Worm (Caenorhabditis elegans) whole organism, early embryonic: Measurements from ENCODE around the gene nhr-84.

ENCODE experiments used
- aly-1 ChIP-seq: sonication (generic microtip); optimal IDR thresholded peaks from 2 replicates; lab custom pipeline; 2016; ENCODE audit warnings: missing genetic modification characterization, missing compliant biosample characterization
- ama-1 ChIP-seq: fragments of 150-350 bp; optimal IDR thresholded peaks from 2 replicates; lab custom pipeline; 2014
- ets-7 ChIP-seq: sonication (generic microtip); optimal IDR thresholded peaks from 2 replicates; lab custom pipeline; 2016; ENCODE audit warnings: missing genotype, missing genetic modification characterization, missing compliant biosample characterization
- hmbx-1 ChIP-seq: sonication (generic microtip); optimal IDR thresholded peaks from 2 replicates; lab custom pipeline; 2016; ENCODE audit warnings: mild to moderate bottlenecking, missing genetic modification characterization, missing compliant biosample characterization
- hmg-4 ChIP-seq: fragments of 200-800 bp; sonication (Bioruptor generic); optimal IDR thresholded peaks from 2 replicates; lab custom pipeline; 2018; ENCODE audit warnings: mild to moderate bottlenecking, missing genetic modification characterization, missing compliant biosample characterization
- pes-1 ChIP-seq: fragments of 200-800 bp; sonication (Bioruptor generic); IDR thresholded peaks from 2 replicates; pipeline ENCODE4 v1.3.6; 2022; ENCODE audit warnings: missing genetic modification reagents, missing genetic modification characterization, missing compliant biosample characterization
- sea-1 ChIP-seq: fragments of 200-800 bp; sonication (Bioruptor generic); conservative IDR thresholded peaks from 2 replicates; pipeline ENCODE4 v1.3.6; 2022; ENCODE audit warnings: missing genetic modification characterization, missing compliant biosample characterization
- tbx-37 ChIP-seq: fragments of 200-800 bp; sonication (Bioruptor generic); conservative IDR thresholded peaks from 2 replicates; pipeline ENCODE4 v1.3.6; 2022; ENCODE audit warnings: missing genetic modification reagents, missing genetic modification characterization, missing compliant biosample characterization

ce11 chrV:15928325-15928724 lies 48.9 kb upstream of the nhr-84 start, which contains the start of gene pzf-1:
- no peak for TF ChIP-seq hmbx-1 (tag; lab: Kevin White, UChicago)
- TF ChIP-seq pes-1, result no peak
- no peak for TF ChIP-seq aly-1 (tag; lab: Kevin White, UChicago)
- TF ChIP-seq sea-1 (GFP tag; lab: Robert Waterston, UW), result no peak
- TF ChIP-seq hmg-4 (GFP tag; lab: Kevin White, UChicago), result no peak
- TF ChIP-seq tbx-37 (GFP tag; lab: Robert Waterston, UW), result no peak
- no peak for TF ChIP-seq ama-1 (lab: Kevin White, UChicago)
- no peak for TF ChIP-seq ets-7
